Worm (Caenorhabditis elegans) whole organism, midembryonic: Measurements from ENCODE around the gene srd-41.
"Not testable (repeated sequence)": the region's sequence is repeated elsewhere in the genome, so short reads cannot be mapped to it uniquely, and the experiment has no call there.

ENCODE experiments used
- T22C8.4 ChIP-seq: fragments of 200-800 bp; sonication (Bioruptor generic); IDR thresholded peaks from 2 replicates; pipeline ENCODE4 v1.3.6; 2022; ENCODE audit warnings: missing genetic modification characterization, missing compliant biosample characterization
- cog-1 ChIP-seq: sonication (generic microtip); optimal IDR thresholded peaks from 2 replicates; lab custom pipeline; 2016; ENCODE audit warnings: missing genetic modification characterization, missing compliant biosample characterization
- flt-1 ChIP-seq: fragments of 200-800 bp; sonication (Bioruptor generic); IDR thresholded peaks from 2 replicates; pipeline ENCODE4 v1.3.6; 2022; ENCODE audit warnings: missing genetic modification characterization, missing compliant biosample characterization
- klf-2 ChIP-seq: fragments of 200-800 bp; sonication (Bioruptor generic); conservative IDR thresholded peaks from 2 replicates; pipeline ENCODE4 v1.3.6; 2022; ENCODE audit warnings: missing genetic modification reagents, missing genetic modification characterization, missing compliant biosample characterization
- med-1 ChIP-seq: sonication (generic microtip); optimal IDR thresholded peaks from 2 replicates; lab custom pipeline; 2017; ENCODE audit warnings: missing genetic modification characterization, mild to moderate bottlenecking, missing compliant biosample characterization, antibody characterized with exemption, missing genetic modification reagents; ENCODE audit not compliant: insufficient read depth
- ref-1 ChIP-seq: fragments of 200-800 bp; sonication (Bioruptor generic); conservative IDR thresholded peaks from 2 replicates; pipeline ENCODE4 v1.3.6; 2022; ENCODE audit warnings: missing genetic modification reagents, missing genetic modification characterization, missing compliant biosample characterization
- tab-1 ChIP-seq: fragments of 200-800 bp; sonication (Bioruptor generic); IDR thresholded peaks from 2 replicates; pipeline ENCODE4 v1.3.6; 2022; ENCODE audit warnings: missing genetic modification characterization, missing compliant biosample characterization
- ztf-23 ChIP-seq: fragments of 200-800 bp; sonication (Bioruptor generic); IDR thresholded peaks from 2 replicates; pipeline ENCODE4 v1.3.6; 2022; ENCODE audit warnings: missing genetic modification reagents, missing genetic modification characterization, missing compliant biosample characterization
- ztf-29 ChIP-seq: fragments of 200-800 bp; sonication (Bioruptor generic); IDR thresholded peaks from 2 replicates; pipeline ENCODE4 v1.3.6; 2022; ENCODE audit warnings: missing genetic modification reagents, missing genetic modification characterization, missing compliant biosample characterization

srd-41 gene

DNA sequence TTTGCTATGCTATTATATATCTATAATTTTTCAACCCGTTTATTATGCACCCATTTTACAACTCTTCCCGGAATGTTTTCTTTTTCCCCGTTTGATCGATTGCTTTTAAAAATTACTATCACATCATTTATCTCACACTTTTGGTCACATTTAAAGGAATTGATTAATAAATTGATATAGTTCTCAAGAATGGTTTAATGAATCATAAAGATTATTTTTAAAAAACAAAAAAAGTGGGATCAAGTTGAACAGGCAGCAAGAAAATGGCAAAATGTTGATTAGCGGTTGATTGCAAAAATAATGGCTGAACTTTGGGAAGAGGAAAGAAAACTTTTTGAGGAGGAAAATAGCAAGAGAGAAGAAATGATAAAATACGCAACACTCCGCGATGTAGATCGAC lies 26.7 kb upstream of the srd-41 start, which contains the start of gene W06D11.5:
Gene W06D11.5, plus strand, starts transcription at position 301 of the 400 bp plus-strand sequence.
- TF ChIP-seq T22C8.4, result no peak
- no peak for TF ChIP-seq ref-1
- TF ChIP-seq klf-2 (GFP tag; lab: Robert Waterston, UW), result no peak

- not testable (repeated sequence) for TF ChIP-seq flt-1 (GFP tag; lab: Robert Waterston, UW); ztf-23 (GFP tag; lab: Robert Waterston, UW); ztf-29
Observed at ce11 chrX:12302755-12303154, 23.8 kb upstream of the srd-41 start, which contains the start of gene dot-1.3. dot-1.3 (minus strand) TSS chrX:12302855.

DNA sequence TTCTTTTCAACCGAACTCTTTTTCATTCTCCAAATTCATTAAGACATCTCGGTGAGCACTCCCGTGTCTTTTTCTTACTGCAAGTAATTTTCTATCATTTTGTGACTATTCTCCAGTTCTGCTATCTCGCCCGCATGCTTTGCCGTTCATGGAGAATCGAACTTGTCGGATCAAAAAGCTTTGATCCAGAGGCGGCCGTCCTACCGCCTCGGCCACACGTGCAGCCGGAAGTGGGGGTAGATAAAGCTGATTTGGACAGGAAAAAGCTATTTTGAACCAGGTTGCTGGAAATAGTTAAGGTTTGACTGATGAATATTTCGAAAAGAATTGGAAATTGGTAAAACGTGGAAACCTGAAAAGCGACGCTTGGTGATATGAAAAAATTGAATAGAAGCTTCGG lies 22.3 kb upstream of the srd-41 start:
- TF ChIP-seq cog-1 (no peak), tab-1 (GFP tag; lab: Robert Waterston, UW) (no peak), ztf-23 (GFP tag; lab: Robert Waterston, UW) (no peak), T22C8.4 (no peak), ref-1 (no peak), med-1 (GFP tag; lab: Kevin White, UChicago) (no peak), klf-2 (GFP tag; lab: Robert Waterston, UW) (no peak), flt-1 (GFP tag; lab: Robert Waterston, UW) (no peak), ztf-29 (no peak)

- no peak for TF ChIP-seq T22C8.4
- TF ChIP-seq klf-2 (GFP tag; lab: Robert Waterston, UW), result no peak
- TF ChIP-seq ztf-29, result no peak
- TF ChIP-seq ref-1, result no peak
- TF ChIP-seq med-1 (GFP tag; lab: Kevin White, UChicago), result no peak
- TF ChIP-seq ztf-23 (GFP tag; lab: Robert Waterston, UW), result no peak
- TF ChIP-seq tab-1 (GFP tag; lab: Robert Waterston, UW), result no peak
- TF ChIP-seq cog-1, result no peak
- no peak for TF ChIP-seq flt-1 (GFP tag; lab: Robert Waterston, UW)
Observed at ce11 chrX:12306565-12306964, 20.0 kb upstream of the srd-41 start, which contains the start of gene phf-32. phf-32 (plus strand) TSS chrX:12306865.

DNA sequence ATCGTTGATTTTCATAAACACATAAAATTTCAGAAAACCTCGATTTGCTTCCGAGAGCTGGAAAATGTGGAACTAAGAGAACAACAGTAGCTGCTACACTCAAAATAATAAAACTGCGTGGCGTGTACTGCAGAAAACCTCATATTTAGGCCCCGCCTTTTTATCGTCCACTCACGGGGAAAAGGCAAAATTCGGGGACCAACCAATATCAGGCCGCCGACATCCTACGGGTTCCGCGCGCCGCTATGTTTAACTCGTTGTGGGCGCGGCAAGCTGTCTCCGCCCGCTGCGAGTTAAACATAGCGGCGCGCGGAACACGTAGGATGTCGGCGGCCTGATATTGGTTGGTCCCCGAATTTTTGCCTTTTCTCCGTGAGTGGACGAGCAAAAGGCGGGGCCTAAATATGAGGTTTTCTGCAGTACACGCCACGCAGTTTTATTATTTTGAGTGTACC lies 18.5 kb upstream of the srd-41 start, which contains the start of gene F17A2.16:
Gene F17A2.16, plus strand, starts transcription at position 405 of the 455 bp plus-strand sequence.
- TF ChIP-seq ztf-23 (GFP tag; lab: Robert Waterston, UW); cog-1; med-1 (GFP tag; lab: Kevin White, UChicago): not testable (repeated sequence)

- TF ChIP-seq ztf-23 (GFP tag; lab: Robert Waterston, UW) (no peak), klf-2 (GFP tag; lab: Robert Waterston, UW) (no peak), med-1 (GFP tag; lab: Kevin White, UChicago) (no peak), cog-1 (no peak), ref-1 (no peak), T22C8.4 (no peak), flt-1 (GFP tag; lab: Robert Waterston, UW) (no peak), tab-1 (GFP tag; lab: Robert Waterston, UW) (no peak), ztf-29 (no peak)
Observed at ce11 chrX:12313779-12314178, 12.7 kb upstream of the srd-41 start.

- TF ChIP-seq tab-1 (GFP tag; lab: Robert Waterston, UW) (no peak), ztf-23 (GFP tag; lab: Robert Waterston, UW) (no peak), cog-1 (no peak), flt-1 (GFP tag; lab: Robert Waterston, UW) (no peak)
Observed at ce11 chrX:12314395-12314794, 12.1 kb upstream of the srd-41 start.

- TF ChIP-seq ztf-23 (GFP tag; lab: Robert Waterston, UW) (no peak), med-1 (GFP tag; lab: Kevin White, UChicago) (no peak), cog-1 (no peak), ref-1 (no peak), T22C8.4 (no peak), tab-1 (GFP tag; lab: Robert Waterston, UW) (no peak), flt-1 (GFP tag; lab: Robert Waterston, UW) (no peak), ztf-29 (no peak), klf-2 (GFP tag; lab: Robert Waterston, UW) (no peak)
Observed at ce11 chrX:12315268-12315667, 11.3 kb upstream of the srd-41 start, which contains the start of gene xtr-2. xtr-2 (plus strand) TSS chrX:12315568.

ce11 chrX:12317560-12317959 lies 9.0 kb upstream of the srd-41 start:
- TF ChIP-seq cog-1, result no peak
- TF ChIP-seq klf-2 (GFP tag; lab: Robert Waterston, UW), result no peak
- no peak for TF ChIP-seq ztf-29

ce11 chrX:12320737-12321136 lies 5.8 kb upstream of the srd-41 start, which contains the start of gene ceh-40:
ceh-40 (minus strand) TSS chrX:12320777.
- no peak for TF ChIP-seq ztf-29
- no peak for TF ChIP-seq ztf-23 (GFP tag; lab: Robert Waterston, UW)
- no peak for TF ChIP-seq med-1 (GFP tag; lab: Kevin White, UChicago)
- no peak for TF ChIP-seq tab-1 (GFP tag; lab: Robert Waterston, UW)
- TF ChIP-seq T22C8.4, result no peak
- no peak for TF ChIP-seq ref-1
- TF ChIP-seq klf-2 (GFP tag; lab: Robert Waterston, UW), result no peak
- no peak for TF ChIP-seq cog-1
- TF ChIP-seq flt-1 (GFP tag; lab: Robert Waterston, UW), result no peak

DNA sequence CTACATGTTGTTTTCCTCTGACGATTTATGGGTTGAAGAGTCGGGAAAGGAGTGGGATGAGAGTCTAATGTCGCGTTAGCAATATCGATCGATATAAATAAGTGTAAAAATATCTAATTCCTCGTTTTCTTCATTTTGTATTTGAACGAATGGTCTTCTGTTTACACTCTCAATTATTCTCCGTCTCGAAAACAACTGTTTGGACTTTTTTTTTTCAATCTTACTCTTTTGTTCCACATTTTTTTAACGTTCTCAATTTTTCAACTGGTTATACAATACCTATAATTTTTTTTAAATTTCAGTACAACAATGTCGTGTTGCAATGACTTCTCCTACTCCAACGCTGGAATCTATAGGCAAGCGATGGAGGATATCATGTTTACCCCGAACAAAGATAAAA lies 5.2 kb upstream of the srd-41 start, which contains the start of gene F17A2.13:
Gene F17A2.13, plus strand, starts transcription at position 301 of the 400 bp plus-strand sequence.
- no peak for TF ChIP-seq tab-1 (GFP tag; lab: Robert Waterston, UW)
- TF ChIP-seq ztf-23 (GFP tag; lab: Robert Waterston, UW), result no peak
- TF ChIP-seq T22C8.4, result no peak
- TF ChIP-seq ztf-29, result no peak
- no peak for TF ChIP-seq cog-1
- no peak for TF ChIP-seq flt-1 (GFP tag; lab: Robert Waterston, UW)
- no peak for TF ChIP-seq klf-2 (GFP tag; lab: Robert Waterston, UW)
- TF ChIP-seq med-1 (GFP tag; lab: Kevin White, UChicago), result no peak
- TF ChIP-seq ref-1, result no peak
